Worm (Caenorhabditis elegans) whole organism, L4 larva: ENCODE measurements around the gene clec-216.
A peak's percentile ranks its signal among the peaks of the same experiment; 100 is the strongest.

Source experiments
- D1046.2 ChIP-seq: fragments of 200-800 bp; sonication (Bioruptor generic); IDR thresholded peaks from 2 replicates; pipeline ENCODE4 v1.3.6; 2022; ENCODE audit warnings: missing genetic modification characterization, missing compliant biosample characterization
- F26F4.8 ChIP-seq: fragments of 200-800 bp; sonication (Bioruptor generic); conservative IDR thresholded peaks from 2 replicates; pipeline ENCODE4 v1.3.6; 2022; ENCODE audit warnings: missing genetic modification characterization, missing compliant biosample characterization
- F37D6.2 ChIP-seq: sonication (generic microtip); optimal IDR thresholded peaks from 2 replicates; lab custom pipeline; 2016; ENCODE audit warnings: mild to moderate bottlenecking, missing genetic modification characterization, missing compliant biosample characterization
- R02D3.7 ChIP-seq: fragments of 150-350 bp; sonication (generic microtip); optimal IDR thresholded peaks from 3 replicates; lab custom pipeline; 2014; ENCODE audit warnings: missing biosample characterization, missing genetic modification characterization
- Y105C5A.15 ChIP-seq: fragments of 200-800 bp; sonication (Bioruptor generic); IDR thresholded peaks from 2 replicates; pipeline ENCODE4 v1.3.6; 2022; ENCODE audit warnings: missing genetic modification characterization, missing compliant biosample characterization
- Y75B8A.6 ChIP-seq: fragments of 200-800 bp; sonication (Bioruptor generic); IDR thresholded peaks from 2 replicates; pipeline ENCODE4 v1.3.6; 2022; ENCODE audit warnings: missing genetic modification reagents, missing genetic modification characterization, missing compliant biosample characterization
- ZK546.5 ChIP-seq, 2 experiments: sonication (generic microtip); optimal IDR thresholded peaks; 2 replicates each; lab custom pipeline; 2017; ENCODE audit warnings: missing biosample characterization in 2 of 2, missing genetic modification characterization in 2 of 2
- aha-1 ChIP-seq: fragments of 150-350 bp; peaks from one replicate; lab custom pipeline; 2014; ENCODE audit warnings: missing biosample characterization, missing genetic modification characterization
- ama-1 ChIP-seq: fragments of 150-350 bp; optimal IDR thresholded peaks from 2 replicates; lab custom pipeline; 2014; ENCODE audit warnings: inconsistent platforms, mixed read lengths
- arid-1 ChIP-seq: fragments of 200-800 bp; sonication (Bioruptor generic); conservative IDR thresholded peaks from 2 replicates; pipeline ENCODE4 v1.3.6; 2022; ENCODE audit warnings: missing genetic modification reagents, missing genetic modification characterization, missing compliant biosample characterization
- attf-4 ChIP-seq: sonication (generic microtip); optimal IDR thresholded peaks from 3 replicates; lab custom pipeline; 2017; ENCODE audit warnings: missing biosample characterization, missing genetic modification characterization
- ceh-62 ChIP-seq: sonication (generic microtip); optimal IDR thresholded peaks from 2 replicates; lab custom pipeline; 2017; ENCODE audit warnings: missing biosample characterization, missing genetic modification characterization
- ctbp-1 ChIP-seq: fragments of 200-800 bp; sonication (Bioruptor generic); IDR thresholded peaks from 2 replicates; pipeline ENCODE4 v1.3.6; 2022; ENCODE audit warnings: missing genetic modification reagents, missing genetic modification characterization, missing compliant biosample characterization
- daf-19 ChIP-seq: fragments of 200-800 bp; sonication (Bioruptor generic); conservative IDR thresholded peaks from 2 replicates; pipeline ENCODE4 v1.3.6; 2022; ENCODE audit warnings: missing genetic modification characterization, missing compliant biosample characterization
- daf-8 ChIP-seq: fragments of 200-800 bp; sonication (Bioruptor generic); IDR thresholded peaks from 2 replicates; pipeline ENCODE4 v1.3.6; 2022; ENCODE audit warnings: missing genetic modification characterization, missing compliant biosample characterization
- dmd-6 ChIP-seq: fragments of 200-800 bp; sonication (Bioruptor generic); IDR thresholded peaks from 2 replicates; pipeline ENCODE4 v1.3.6; 2022; ENCODE audit warnings: missing genetic modification reagents, missing genetic modification characterization, missing compliant biosample characterization
- fkh-10 ChIP-seq: fragments of 150-350 bp; optimal IDR thresholded peaks from 2 replicates; lab custom pipeline; 2014; ENCODE audit warnings: missing biosample characterization, missing genetic modification reagents, missing genetic modification characterization
- fos-1 ChIP-seq: fragments of 150-350 bp; optimal IDR thresholded peaks from 2 replicates; lab custom pipeline; 2014; ENCODE audit warnings: missing biosample characterization, missing genetic modification characterization
- gei-8 ChIP-seq: fragments of 200-800 bp; sonication (Bioruptor generic); optimal IDR thresholded peaks from 2 replicates; lab custom pipeline; 2018; ENCODE audit warnings: mild to moderate bottlenecking, missing genetic modification characterization, missing compliant biosample characterization
- hlh-11 ChIP-seq: fragments of 200-800 bp; sonication (Bioruptor generic); optimal IDR thresholded peaks from 2 replicates; lab custom pipeline; 2018; ENCODE audit warnings: mild to moderate bottlenecking, missing genetic modification characterization, missing compliant biosample characterization
- hlh-30 ChIP-seq: sonication (generic microtip); optimal IDR thresholded peaks from 2 replicates; lab custom pipeline; 2017; ENCODE audit warnings: antibody characterized with exemption, mild to moderate bottlenecking, missing genetic modification characterization, missing compliant biosample characterization; ENCODE audit not compliant: insufficient read depth
- jun-1 ChIP-seq: fragments of 150-350 bp; optimal IDR thresholded peaks from 2 replicates; lab custom pipeline; 2014; ENCODE audit warnings: missing biosample characterization, missing genetic modification reagents, missing genetic modification characterization
- lin-13 ChIP-seq: fragments of 150-350 bp; optimal IDR thresholded peaks from 2 replicates; lab custom pipeline; 2014; ENCODE audit warnings: missing biosample characterization, missing genetic modification reagents, missing genetic modification characterization
- lin-15B ChIP-seq: fragments of 150-350 bp; sonication (generic microtip); optimal IDR thresholded peaks from 3 replicates; lab custom pipeline; 2014; ENCODE audit warnings: missing biosample characterization, missing genetic modification characterization
- lin-38 ChIP-seq: fragments of 200-800 bp; sonication (Bioruptor generic); IDR thresholded peaks from 2 replicates; pipeline ENCODE4 v1.3.6; 2022; ENCODE audit warnings: missing genetic modification reagents, missing genetic modification characterization, missing compliant biosample characterization
- lin-39 ChIP-seq: fragments of 150-350 bp; optimal IDR thresholded peaks from 2 replicates; lab custom pipeline; 2014; ENCODE audit warnings: missing biosample characterization, missing genetic modification reagents, missing genetic modification characterization
- madf-9 ChIP-seq: fragments of 200-800 bp; sonication (Bioruptor generic); conservative IDR thresholded peaks from 2 replicates; pipeline ENCODE4 v1.3.6; 2022; ENCODE audit warnings: missing genetic modification reagents, missing genetic modification characterization, missing compliant biosample characterization
- mdl-1 ChIP-seq, 2 experiments: fragments of 150-350 bp in 1 of 2; sonication (generic microtip) in 1 of 2; optimal IDR thresholded peaks; 2 replicates each; lab custom pipeline; 2014 to 2017; ENCODE audit warnings: missing biosample characterization in 2 of 2, missing genetic modification characterization in 2 of 2
- mep-1 ChIP-seq: fragments of 150-350 bp; sonication (generic microtip); optimal IDR thresholded peaks from 3 replicates; lab custom pipeline; 2014; ENCODE audit warnings: missing biosample characterization, missing genetic modification characterization
- mxl-2 ChIP-seq: fragments of 200-800 bp; sonication (Bioruptor generic); conservative IDR thresholded peaks from 2 replicates; pipeline ENCODE4 v1.3.6; 2022; ENCODE audit warnings: missing genetic modification reagents, missing genetic modification characterization, missing compliant biosample characterization
- mxl-3 ChIP-seq: fragments of 200-800 bp; sonication (Bioruptor generic); optimal IDR thresholded peaks from 2 replicates; lab custom pipeline; 2018; ENCODE audit warnings: mild to moderate bottlenecking, missing genetic modification characterization, missing compliant biosample characterization
- nhr-237 ChIP-seq: sonication (generic microtip); optimal IDR thresholded peaks from 2 replicates; lab custom pipeline; 2017; ENCODE audit warnings: missing biosample characterization, missing genetic modification characterization
- nhr-28 ChIP-seq: fragments of 150-350 bp; optimal IDR thresholded peaks from 2 replicates; lab custom pipeline; 2014; ENCODE audit warnings: missing biosample characterization, missing genetic modification characterization
- nhr-41 ChIP-seq: fragments of 200-800 bp; sonication (Bioruptor generic); IDR thresholded peaks from 2 replicates; pipeline ENCODE4 v1.3.6; 2022; ENCODE audit warnings: missing genetic modification reagents, missing genetic modification characterization, missing compliant biosample characterization
- nhr-42 ChIP-seq: fragments of 200-800 bp; sonication (Bioruptor generic); IDR thresholded peaks from 2 replicates; pipeline ENCODE4 v1.3.6; 2022; ENCODE audit warnings: missing genetic modification characterization, missing compliant biosample characterization
- nhr-6 ChIP-seq: fragments of 150-350 bp; optimal IDR thresholded peaks from 2 replicates; lab custom pipeline; 2014; ENCODE audit warnings: missing biosample characterization, missing genetic modification characterization
- php-3 ChIP-seq: fragments of 200-800 bp; sonication (Bioruptor generic); IDR thresholded peaks from 2 replicates; pipeline ENCODE4 v1.3.6; 2022; ENCODE audit warnings: missing genetic modification reagents, missing genetic modification characterization, missing compliant biosample characterization
- pqm-1 ChIP-seq: sonication (generic microtip); optimal IDR thresholded peaks from 2 replicates; lab custom pipeline; 2017; ENCODE audit warnings: missing biosample characterization, missing genetic modification characterization
- set-16 ChIP-seq: fragments of 200-800 bp; sonication (Bioruptor generic); IDR thresholded peaks from 2 replicates; pipeline ENCODE4 v1.3.6; 2022; ENCODE audit warnings: missing genetic modification reagents, missing genetic modification characterization, missing compliant biosample characterization
- skn-1 ChIP-seq: fragments of 150-350 bp; optimal IDR thresholded peaks from 2 replicates; lab custom pipeline; 2014; ENCODE audit warnings: missing biosample characterization, missing genetic modification characterization
- snpc-1.2 ChIP-seq: fragments of 200-800 bp; sonication (Bioruptor generic); IDR thresholded peaks from 2 replicates; pipeline ENCODE4 v1.3.6; 2022; ENCODE audit warnings: missing genetic modification reagents, missing genetic modification characterization, missing compliant biosample characterization
- snpc-4 ChIP-seq: fragments of 150-350 bp; optimal IDR thresholded peaks from 2 replicates; lab custom pipeline; 2014; ENCODE audit warnings: missing biosample characterization, missing genetic modification characterization
- spr-3 ChIP-seq: fragments of 200-800 bp; sonication (Bioruptor generic); optimal IDR thresholded peaks from 2 replicates; lab custom pipeline; 2018; ENCODE audit warnings: mild to moderate bottlenecking, missing genetic modification characterization, missing compliant biosample characterization
- tag-97 ChIP-seq: fragments of 200-800 bp; sonication (Bioruptor generic); IDR thresholded peaks from 2 replicates; pipeline ENCODE4 v1.3.6; 2022; ENCODE audit warnings: missing genetic modification characterization, missing compliant biosample characterization
- unc-62 ChIP-seq, 3 experiments: fragments of 150-350 bp in 1 of 3; sonication (generic microtip); optimal IDR thresholded peaks in 2 of 3; peaks in 1 of 3; 1 replicate in 1 of 3; 2 replicates in 2 of 3; lab custom pipeline; 2014 to 2017; ENCODE audit warnings: missing biosample characterization in 3 of 3, missing genetic modification characterization in 3 of 3, missing genetic modification reagents in 3 of 3, missing genotype in 1 of 3
- zfp-3 ChIP-seq: fragments of 200-800 bp; sonication (Bioruptor generic); conservative IDR thresholded peaks from 2 replicates; pipeline ENCODE4 v1.3.6; 2022; ENCODE audit warnings: missing genetic modification reagents, missing genetic modification characterization, missing compliant biosample characterization
- zip-11 ChIP-seq: fragments of 200-800 bp; sonication (Bioruptor generic); IDR thresholded peaks from 2 replicates; pipeline ENCODE4 v1.3.6; 2022; ENCODE audit warnings: missing genetic modification characterization, missing compliant biosample characterization
- ztf-11 ChIP-seq: fragments of 150-350 bp; optimal IDR thresholded peaks from 2 replicates; lab custom pipeline; 2014; ENCODE audit warnings: missing biosample characterization, missing genetic modification characterization
- ztf-7 ChIP-seq: fragments of 150-350 bp; optimal IDR thresholded peaks from 2 replicates; lab custom pipeline; 2014; ENCODE audit warnings: missing biosample characterization, missing genetic modification characterization

Gene clec-216

DNA sequence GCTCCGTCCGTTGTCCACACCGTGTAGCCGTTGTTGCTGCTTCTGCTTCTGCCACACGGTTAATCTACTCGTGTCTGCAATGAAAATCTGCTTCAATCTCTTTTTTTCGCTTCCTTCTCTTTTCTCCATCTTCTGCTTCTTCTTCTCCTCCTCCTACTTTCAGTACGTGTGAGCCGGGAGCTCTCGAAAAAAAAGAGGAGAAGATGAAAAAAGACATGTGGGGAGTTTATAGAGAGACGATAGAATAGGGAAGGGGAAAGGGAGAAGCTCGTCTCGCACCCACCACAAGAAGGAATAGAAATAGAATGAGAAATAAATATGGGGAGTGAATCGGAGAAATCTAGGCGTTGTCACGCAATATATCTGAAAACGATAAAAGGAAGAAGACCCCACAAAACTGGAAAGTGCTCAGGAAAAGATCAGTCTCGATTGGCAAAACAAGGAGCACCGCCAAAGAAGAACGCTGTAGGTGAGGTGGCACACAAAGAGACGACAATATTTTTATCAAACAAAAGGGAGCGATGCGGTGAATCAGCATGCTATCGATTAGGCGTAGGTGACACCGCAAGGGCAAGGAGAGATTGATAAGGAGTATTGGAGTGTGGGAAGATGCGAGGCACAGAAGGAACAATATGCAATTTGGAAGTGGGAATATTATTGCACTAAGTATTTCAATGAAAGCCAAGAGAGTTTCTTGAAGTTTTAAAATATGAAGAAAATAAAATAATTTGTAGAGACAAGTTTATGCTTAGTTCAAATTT lies 25.1 kb upstream of the clec-216 start, which contains the start of gene let-413 (continued):
- no peak for TF ChIP-seq mxl-2 (GFP tag; lab: Robert Waterston, UW)
- no peak for TF ChIP-seq spr-3
- no peak for TF ChIP-seq jun-1
- no peak for TF ChIP-seq fos-1 (tag; lab: Kevin White, UChicago)
- no peak for TF ChIP-seq nhr-237
- no peak for TF ChIP-seq skn-1
- TF ChIP-seq ama-1 (lab: Kevin White, UChicago), result no peak
- peak; percentile 90 for TF ChIP-seq aha-1 (tag; lab: Kevin White, UChicago)
- peak; percentile 44 for TF ChIP-seq nhr-6 (tag; lab: Kevin White, UChicago)
- no peak for TF ChIP-seq D1046.2 (GFP tag; lab: Robert Waterston, UW)
- no peak for TF ChIP-seq mdl-1 (tag; optimal IDR thresholded peaks at IDR 0.05; lab: Kevin White, UChicago)
- no peak for TF ChIP-seq madf-9 (GFP tag; lab: Robert Waterston, UW)
- peak; percentile 76 for TF ChIP-seq pqm-1
- no peak for TF ChIP-seq arid-1 (GFP tag; lab: Robert Waterston, UW)
- peak; percentile 66 for TF ChIP-seq nhr-28 (tag; lab: Kevin White, UChicago)
- no peak for TF ChIP-seq R02D3.7 (tag; lab: Kevin White, UChicago)
- TF ChIP-seq nhr-41 (GFP tag; lab: Robert Waterston, UW), result no peak
- TF ChIP-seq ztf-7 (tag; lab: Kevin White, UChicago), result no peak
- no peak for TF ChIP-seq snpc-4 (tag; lab: Kevin White, UChicago)
- peak; percentile 37 for TF ChIP-seq mxl-3 (GFP tag; lab: Kevin White, UChicago)
- TF ChIP-seq zip-11 (GFP tag; lab: Robert Waterston, UW), result no peak
- TF ChIP-seq ceh-62, result no peak
- no peak for TF ChIP-seq lin-15B
- no peak for TF ChIP-seq snpc-1.2 (GFP tag; lab: Robert Waterston, UW)
- TF ChIP-seq lin-13 (GFP tag; lab: Kevin White, UChicago), result no peak
- peak; percentile 28; the same call in 1 of the 2 replicates for TF ChIP-seq dmd-6 (GFP tag; lab: Robert Waterston, UW)
- no peak for TF ChIP-seq zfp-3 (GFP tag; lab: Robert Waterston, UW)
- TF ChIP-seq hlh-11, result peak; percentile 44
- no peak for TF ChIP-seq tag-97 (GFP tag; lab: Robert Waterston, UW)
- no peak for TF ChIP-seq Y75B8A.6 (GFP tag; lab: Robert Waterston, UW)
- TF ChIP-seq lin-39, result no peak
- TF ChIP-seq set-16 (GFP tag; lab: Robert Waterston, UW), result no peak
- TF ChIP-seq unc-62 (GFP tag; optimal IDR thresholded peaks at IDR 0.05 in 1 of 2; lab: Kevin White, UChicago), result peak in 1 of 2 experiments; percentile 88
- TF ChIP-seq unc-62 (tag; optimal IDR thresholded peaks at IDR 0.05; lab: Kevin White, UChicago), result no peak
- TF ChIP-seq F37D6.2, result no peak
- TF ChIP-seq ctbp-1 (GFP tag; lab: Robert Waterston, UW), result 0 out of 2 replicates have a peak, but pooled peaks have one; percentile 10
- TF ChIP-seq mep-1, result peak; percentile 20
- TF ChIP-seq attf-4 (tag; lab: Kevin White, UChicago), result no peak
- no peak for TF ChIP-seq daf-8 (GFP tag; lab: Robert Waterston, UW)
- TF ChIP-seq lin-38 (GFP tag; lab: Robert Waterston, UW), result no peak
- peak; percentile 8 for TF ChIP-seq hlh-30 (tag; lab: Kevin White, UChicago)
- no peak for TF ChIP-seq ZK546.5 (tag; optimal IDR thresholded peaks at IDR 0.05; lab: Kevin White, UChicago)
- peak; percentile 16 for TF ChIP-seq fkh-10
- TF ChIP-seq F26F4.8 (GFP tag; lab: Robert Waterston, UW), result no peak
- TF ChIP-seq ztf-11, result no peak
- TF ChIP-seq nhr-42 (GFP tag; lab: Robert Waterston, UW), result no peak
- TF ChIP-seq Y105C5A.15, result no peak
- TF ChIP-seq php-3 (GFP tag; lab: Robert Waterston, UW), result no peak
- TF ChIP-seq daf-19, result no peak
- TF ChIP-seq gei-8, result no peak
